Fruit fly (Drosophila melanogaster): ENCODE measurements around the gene CG1324.
A peak's percentile ranks its signal among the peaks of the same experiment; 100 is the strongest.

The CG1324 gene

DNA sequence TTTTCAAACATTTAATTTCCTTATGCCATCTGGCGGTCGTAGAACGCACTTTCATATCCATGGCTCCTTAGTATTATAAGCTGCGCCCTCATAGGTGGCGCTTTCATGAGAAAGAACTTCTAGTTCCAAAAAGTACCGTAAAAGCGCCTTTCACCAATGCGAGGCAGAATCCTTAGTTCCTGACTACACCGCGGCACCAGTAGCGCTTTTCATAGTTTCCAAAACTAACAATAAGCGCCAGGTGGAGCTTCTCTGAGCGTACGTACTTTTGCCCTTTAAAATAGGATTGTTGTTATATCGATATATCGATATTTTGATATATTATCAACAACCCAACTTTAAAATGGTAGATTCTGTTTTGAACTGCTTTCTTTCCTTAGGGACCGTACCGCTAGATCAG, 24.7 kb upstream of the CG1324 start (continued):
- peak; percentile 41 for TF ChIP-seq Sox14 (GFP tag; optimal IDR thresholded peaks at IDR 0.05)
- TF ChIP-seq CG32006 (GFP tag; optimal IDR thresholded peaks at IDR 0.05): no peak
- peak; percentile 48 for TF ChIP-seq Met (GFP tag; optimal IDR thresholded peaks at IDR 0.05)

DNA sequence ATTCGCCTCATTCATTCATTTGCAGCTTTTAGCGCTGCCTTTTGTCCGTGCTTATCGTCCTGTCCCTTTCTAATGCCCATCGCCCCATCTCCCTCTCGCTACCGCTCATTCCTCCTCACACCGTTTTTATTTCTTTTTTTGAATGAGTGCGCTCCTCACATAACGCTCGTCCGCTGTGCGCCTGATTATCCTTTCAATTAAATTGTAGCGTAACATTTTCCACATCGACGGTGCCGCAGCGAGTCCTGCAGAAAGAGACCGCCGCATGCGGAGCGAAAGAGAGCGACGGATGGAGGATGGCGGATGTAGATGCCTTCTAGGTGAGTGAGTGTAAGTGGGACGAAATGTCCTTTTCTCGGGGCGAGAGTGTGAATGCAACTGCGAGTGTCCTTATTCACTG, 21.2 kb upstream of the CG1324 start:
- TF ChIP-seq Ets96B (tag; optimal IDR thresholded peaks at IDR 0.05) (no peak), achi (GFP tag; optimal IDR thresholded peaks at IDR 0.05) (no peak), dac (GFP tag; optimal IDR thresholded peaks at IDR 0.05) (no peak), fkh (GFP tag; optimal IDR thresholded peaks at IDR 0.05) (no peak), acj6 (GFP tag; optimal IDR thresholded peaks at IDR 0.05) (no peak), svp (GFP tag) (no peak), Ets21C (GFP tag; optimal IDR thresholded peaks at IDR 0.05) (no peak), CG32006 (GFP tag; optimal IDR thresholded peaks at IDR 0.05) (no peak), CG10669 (GFP tag; optimal IDR thresholded peaks at IDR 0.05) (no peak), CG6163 (GFP tag; IDR thresholded peaks at IDR 0.05) (no peak), Eip78C (GFP tag) (no peak), Hr39 (GFP tag; optimal IDR thresholded peaks at IDR 0.05) (no peak), cyc (GFP tag; optimal IDR thresholded peaks at IDR 0.05) (no peak), CG8632 (GFP tag; optimal IDR thresholded peaks at IDR 0.05) (no peak), CG6808 (GFP tag; optimal IDR thresholded peaks at IDR 0.05) (no peak), Sox15 (GFP tag; optimal IDR thresholded peaks at IDR 0.05) (no peak), CG11762 (GFP tag; optimal IDR thresholded peaks at IDR 0.05; ENCODE audit: insufficient read depth) (no peak), CG3919 (GFP tag; optimal IDR thresholded peaks at IDR 0.05) (no peak)

DNA sequence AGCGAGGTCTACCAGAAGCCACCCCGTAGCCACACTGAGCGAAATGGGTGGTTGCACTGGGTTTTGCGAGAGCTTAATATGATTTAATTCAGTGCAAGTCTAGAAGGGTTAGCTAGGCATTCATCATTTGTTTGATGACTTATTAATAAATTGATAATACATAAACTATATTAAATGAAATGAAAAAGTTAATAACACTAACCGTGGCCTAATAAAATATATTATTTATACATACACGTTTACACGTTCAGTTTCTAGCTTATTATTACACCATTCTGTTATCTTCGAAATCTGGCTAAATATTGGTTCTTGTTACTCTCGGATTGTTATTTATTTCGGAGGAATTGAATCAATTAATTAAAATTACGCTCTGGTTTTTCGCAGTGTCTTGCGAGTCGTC, 20.7 kb upstream of the CG1324 start:
- no peak for TF ChIP-seq Met (GFP tag; optimal IDR thresholded peaks at IDR 0.05)
- TF ChIP-seq svp (GFP tag): peak; percentile 49
- TF ChIP-seq Eip78C (GFP tag): peak; percentile 50
- no peak for TF ChIP-seq CG34406 (GFP tag; optimal IDR thresholded peaks at IDR 0.05)
- TF ChIP-seq CG11902 (GFP tag; optimal IDR thresholded peaks at IDR 0.05): no peak
- TF ChIP-seq eg (GFP tag; IDR thresholded peaks at IDR 0.05): no peak
- TF ChIP-seq Gug (GFP tag; IDR thresholded peaks at IDR 0.05): no peak
- no peak for TF ChIP-seq Sox15 (GFP tag; optimal IDR thresholded peaks at IDR 0.05)

DNA sequence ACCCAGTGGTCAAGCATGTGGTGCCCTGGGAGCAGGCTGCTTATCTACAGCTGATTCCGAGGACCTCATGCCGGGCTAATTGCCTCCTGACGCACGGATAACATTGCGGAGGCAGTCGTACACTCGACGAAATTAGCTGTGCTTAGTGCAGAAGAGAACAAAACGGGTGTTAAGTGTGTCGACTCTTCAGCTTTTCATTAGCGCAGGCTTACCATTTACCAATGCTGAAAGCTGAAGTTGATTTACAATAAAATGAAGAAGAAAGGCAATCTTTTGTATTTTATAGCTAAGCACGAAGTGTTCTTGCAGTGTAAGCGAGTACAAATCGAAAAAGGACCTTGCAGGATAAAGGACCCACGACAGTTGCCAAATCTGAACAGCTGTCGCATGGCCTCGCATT, 17.4 kb upstream of the CG1324 start:
- TF ChIP-seq CG8319 (GFP tag; optimal IDR thresholded peaks at IDR 0.05) (no peak), CG7368 (GFP tag; optimal IDR thresholded peaks at IDR 0.05) (no peak), fd85E (GFP tag; optimal IDR thresholded peaks at IDR 0.05) (no peak), net (GFP tag; optimal IDR thresholded peaks at IDR 0.05) (no peak), Met (GFP tag; optimal IDR thresholded peaks at IDR 0.05) (no peak), Gug (GFP tag; IDR thresholded peaks at IDR 0.05) (no peak), CG6163 (GFP tag; IDR thresholded peaks at IDR 0.05) (no peak), salr (GFP tag; optimal IDR thresholded peaks at IDR 0.05) (no peak), CG11762 (GFP tag; optimal IDR thresholded peaks at IDR 0.05; ENCODE audit: insufficient read depth) (no peak), eg (GFP tag; IDR thresholded peaks at IDR 0.05) (no peak), OdsH (GFP tag; optimal IDR thresholded peaks at IDR 0.05) (no peak), CG9139 (GFP tag; optimal IDR thresholded peaks at IDR 0.05) (no peak)

DNA sequence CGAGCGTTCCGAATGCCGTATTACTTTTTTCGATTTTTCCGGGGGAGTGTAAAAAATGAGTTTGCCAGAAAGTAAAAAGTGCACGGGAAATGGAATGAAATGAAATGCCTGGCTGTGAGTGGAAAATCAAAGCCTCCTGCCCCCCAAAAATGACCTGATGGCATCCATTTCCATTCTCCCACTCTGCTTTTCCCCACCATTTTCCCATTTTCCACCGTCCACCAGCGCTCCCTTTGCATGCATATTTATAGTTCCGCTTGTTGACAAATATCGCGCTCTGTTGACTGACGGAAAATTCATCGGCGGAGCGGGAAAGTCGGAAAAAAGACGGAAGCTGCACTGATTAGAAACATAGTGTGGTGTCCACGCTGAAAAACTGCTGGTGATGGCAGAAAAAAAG, 10.1 kb upstream of the CG1324 start, which contains the start of gene CG15452:
TSS of gene CG15452 (minus strand) at position 101 of the 400 bp plus-strand sequence.
- no peak for TF ChIP-seq Ets21C (GFP tag; optimal IDR thresholded peaks at IDR 0.05)
- TF ChIP-seq Hr4 (GFP tag; optimal IDR thresholded peaks at IDR 0.05): no peak
- no peak for TF ChIP-seq CG9139 (GFP tag; optimal IDR thresholded peaks at IDR 0.05)
- TF ChIP-seq vri (GFP tag; optimal IDR thresholded peaks at IDR 0.05): no peak
- no peak for TF ChIP-seq CG8632 (GFP tag; optimal IDR thresholded peaks at IDR 0.05)
- no peak for TF ChIP-seq OdsH (GFP tag; optimal IDR thresholded peaks at IDR 0.05)
- no peak for TF ChIP-seq svp (GFP tag)
- no peak for TF ChIP-seq CG32006 (GFP tag; optimal IDR thresholded peaks at IDR 0.05)
- TF ChIP-seq Gug (GFP tag; IDR thresholded peaks at IDR 0.05): no peak
- no peak for TF ChIP-seq eg (GFP tag; IDR thresholded peaks at IDR 0.05)
- no peak for TF ChIP-seq CG31627 (GFP tag; optimal IDR thresholded peaks at IDR 0.05)
- TF ChIP-seq CG11294 (GFP tag; IDR thresholded peaks at IDR 0.05): no peak
- no peak for TF ChIP-seq ss (GFP tag; optimal IDR thresholded peaks at IDR 0.05)
- no peak for TF ChIP-seq salr (GFP tag; optimal IDR thresholded peaks at IDR 0.05)
